Worm (Caenorhabditis elegans) whole organism, L3 larva: ENCODE measurements around the gene C41H7.2.

Source experiments
- ZK546.5 ChIP-seq: sonication (generic microtip); optimal IDR thresholded peaks from 2 replicates; lab custom pipeline; 2017; ENCODE audit warnings: missing biosample characterization, missing genetic modification characterization
- aly-2 ChIP-seq: fragments of 150-350 bp; optimal IDR thresholded peaks from 2 replicates; lab custom pipeline; 2014; ENCODE audit warnings: missing biosample characterization, missing genetic modification characterization
- ama-1 ChIP-seq: fragments of 150-350 bp; optimal IDR thresholded peaks from 2 replicates; lab custom pipeline; 2018
- ceh-16 ChIP-seq: sonication (generic microtip); optimal IDR thresholded peaks from 2 replicates; lab custom pipeline; 2017; ENCODE audit warnings: missing biosample characterization, missing genetic modification characterization
- ceh-9 ChIP-seq: sonication (generic microtip); optimal IDR thresholded peaks from 2 replicates; lab custom pipeline; 2018; ENCODE audit warnings: missing biosample characterization, missing genetic modification characterization
- daf-12 ChIP-seq: fragments of 150-350 bp; optimal IDR thresholded peaks from 2 replicates; lab custom pipeline; 2014; ENCODE audit warnings: missing biosample characterization, missing genetic modification reagents, missing genetic modification characterization
- egl-5 ChIP-seq: fragments of 150-350 bp; optimal IDR thresholded peaks from 2 replicates; lab custom pipeline; 2017; ENCODE audit warnings: missing biosample characterization, missing genetic modification reagents, missing genetic modification characterization, inconsistent platforms
- elt-2 ChIP-seq: sonication (generic microtip); optimal IDR thresholded peaks from 2 replicates; lab custom pipeline; 2016; ENCODE audit warnings: missing genetic modification reagents, mild to moderate bottlenecking, missing genetic modification characterization, missing compliant biosample characterization
- eor-1 ChIP-seq, 2 experiments: fragments of 150-350 bp; optimal IDR thresholded peaks; 2 replicates each; lab custom pipeline; 2014 to 2018; ENCODE audit warnings: missing biosample characterization in 2 of 2, missing genetic modification characterization in 2 of 2
- fkh-10 ChIP-seq: sonication (generic microtip); optimal IDR thresholded peaks from 2 replicates; lab custom pipeline; 2017; ENCODE audit warnings: missing biosample characterization, missing genetic modification reagents, missing genetic modification characterization
- fkh-2 ChIP-seq: fragments of 150-350 bp; optimal IDR thresholded peaks from 2 replicates; lab custom pipeline; 2014; ENCODE audit warnings: missing biosample characterization, missing genetic modification reagents, missing genetic modification characterization
- fos-1 ChIP-seq: fragments of 150-350 bp; optimal IDR thresholded peaks from 2 replicates; lab custom pipeline; 2014; ENCODE audit warnings: missing biosample characterization, missing genetic modification characterization
- hmg-11 ChIP-seq: sonication (generic microtip); optimal IDR thresholded peaks from 2 replicates; lab custom pipeline; 2016; ENCODE audit warnings: missing genetic modification characterization, missing compliant biosample characterization
- lin-39 ChIP-seq: fragments of 150-350 bp; optimal IDR thresholded peaks from 2 replicates; lab custom pipeline; 2018; ENCODE audit warnings: missing biosample characterization, missing genetic modification reagents, missing genetic modification characterization
- mdl-1 ChIP-seq: fragments of 150-350 bp; optimal IDR thresholded peaks from 2 replicates; lab custom pipeline; 2014; ENCODE audit warnings: missing biosample characterization, missing genetic modification characterization
- mml-1 ChIP-seq: fragments of 150-350 bp; sonication (generic microtip); optimal IDR thresholded peaks from 3 replicates; lab custom pipeline; 2014; ENCODE audit warnings: missing biosample characterization, missing genetic modification characterization
- nfya-1 ChIP-seq: sonication (generic microtip); optimal IDR thresholded peaks from 2 replicates; lab custom pipeline; 2017; ENCODE audit warnings: missing genetic modification characterization, mild to moderate bottlenecking, missing compliant biosample characterization, antibody characterized with exemption, moderate library complexity; ENCODE audit not compliant: insufficient read depth
- nhr-11 ChIP-seq: fragments of 150-350 bp; optimal IDR thresholded peaks from 2 replicates; lab custom pipeline; 2014; ENCODE audit warnings: missing biosample characterization, missing genetic modification characterization
- nhr-12 ChIP-seq: fragments of 150-350 bp; optimal IDR thresholded peaks from 2 replicates; lab custom pipeline; 2014; ENCODE audit warnings: missing biosample characterization, missing genetic modification characterization
- nhr-23 ChIP-seq: fragments of 150-350 bp; optimal IDR thresholded peaks from 2 replicates; lab custom pipeline; 2014; ENCODE audit warnings: missing biosample characterization, missing genetic modification reagents, missing genetic modification characterization
- nhr-237 ChIP-seq: fragments of 150-350 bp; optimal IDR thresholded peaks from 2 replicates; lab custom pipeline; 2014; ENCODE audit warnings: missing biosample characterization, missing genetic modification characterization
- nhr-25 ChIP-seq: sonication (generic microtip); optimal IDR thresholded peaks from 2 replicates; lab custom pipeline; 2017; ENCODE audit warnings: missing biosample characterization, missing genetic modification characterization
- nhr-43 ChIP-seq: sonication (generic microtip); optimal IDR thresholded peaks from 2 replicates; lab custom pipeline; 2016; ENCODE audit warnings: mild to moderate bottlenecking, missing genetic modification characterization, missing compliant biosample characterization; ENCODE audit not compliant: poor library complexity, severe bottlenecking
- nhr-67 ChIP-seq: fragments of 150-350 bp; optimal IDR thresholded peaks from 2 replicates; lab custom pipeline; 2014; ENCODE audit warnings: missing biosample characterization, missing genetic modification characterization
- nhr-76 ChIP-seq: fragments of 150-350 bp; sonication (generic microtip); optimal IDR thresholded peaks from 5 replicates; lab custom pipeline; 2014; ENCODE audit warnings: missing biosample characterization, missing genetic modification characterization
- nhr-77 ChIP-seq: fragments of 150-350 bp; optimal IDR thresholded peaks from 2 replicates; lab custom pipeline; 2014; ENCODE audit warnings: missing biosample characterization, missing genetic modification characterization
- pha-4 ChIP-seq: fragments of 150-350 bp; optimal IDR thresholded peaks from 2 replicates; lab custom pipeline; 2014; ENCODE audit warnings: missing biosample characterization, missing genetic modification reagents, missing genetic modification characterization
- pqm-1 ChIP-seq: fragments of 150-350 bp; optimal IDR thresholded peaks from 2 replicates; lab custom pipeline; 2017; ENCODE audit warnings: missing biosample characterization, missing genetic modification characterization, inconsistent platforms
- skn-1 ChIP-seq: fragments of 150-350 bp; optimal IDR thresholded peaks from 2 replicates; lab custom pipeline; 2014; ENCODE audit warnings: missing biosample characterization, missing genetic modification characterization
- snpc-4 ChIP-seq: fragments of 150-350 bp; optimal IDR thresholded peaks from 2 replicates; lab custom pipeline; 2014; ENCODE audit warnings: missing biosample characterization, missing genetic modification characterization
- unc-39 ChIP-seq: sonication (generic microtip); optimal IDR thresholded peaks from 4 replicates; lab custom pipeline; 2017; ENCODE audit warnings: missing biosample characterization, missing genetic modification characterization
- unc-62 ChIP-seq: fragments of 150-350 bp; sonication (generic microtip); optimal IDR thresholded peaks from 4 replicates; lab custom pipeline; 2014; ENCODE audit warnings: missing biosample characterization, missing genetic modification reagents, missing genetic modification characterization
- zag-1 ChIP-seq: fragments of 150-350 bp; optimal IDR thresholded peaks from 2 replicates; lab custom pipeline; 2014; ENCODE audit warnings: missing biosample characterization, missing genetic modification characterization
- ztf-11 ChIP-seq: fragments of 150-350 bp; optimal IDR thresholded peaks from 2 replicates; lab custom pipeline; 2014; ENCODE audit warnings: missing biosample characterization, missing genetic modification characterization
- ztf-4 ChIP-seq: fragments of 150-350 bp; optimal IDR thresholded peaks from 2 replicates; lab custom pipeline; 2014; ENCODE audit warnings: missing biosample characterization, missing genetic modification characterization

C41H7.2 gene

ce11 chrII:3043358-3043757 lies 28.7 kb downstream of the C41H7.2 start, which contains the start of gene B0454.8:
TSS of gene B0454.8 (minus strand) at chrII:3043458.
- TF ChIP-seq egl-5 (tag; lab: Kevin White, UChicago) (no peak), daf-12 (tag; lab: Kevin White, UChicago) (no peak)
- TF ChIP-seq, all 47 proteins: peak for 0

ce11 chrII:3044023-3044422 lies 29.4 kb downstream of the C41H7.2 start, which contains the start of gene sri-29:
TSS of gene sri-29 (plus strand) at chrII:3044323.
- TF ChIP-seq hmg-11 (tag; lab: Kevin White, UChicago), result no peak
- TF ChIP-seq pqm-1 (tag; lab: Kevin White, UChicago), result no peak
- no peak for TF ChIP-seq nhr-237
- TF ChIP-seq elt-2 (tag; lab: Kevin White, UChicago), result no peak
- no peak for TF ChIP-seq ama-1 (lab: Kevin White, UChicago)
- TF ChIP-seq unc-62 (GFP tag; lab: Kevin White, UChicago), result no peak
- no peak for TF ChIP-seq lin-39 (tag; lab: Kevin White, UChicago)
- no peak for TF ChIP-seq pha-4 (tag; lab: Kevin White, UChicago)
- TF ChIP-seq nhr-77 (tag; lab: Kevin White, UChicago), result no peak
- no peak for TF ChIP-seq fos-1 (tag; lab: Kevin White, UChicago)
- TF ChIP-seq nhr-25 (tag; lab: Kevin White, UChicago), result no peak
- no peak for TF ChIP-seq nhr-76 (tag; lab: Kevin White, UChicago)
- TF ChIP-seq snpc-4, result no peak

- TF ChIP-seq fos-1 (tag; lab: Kevin White, UChicago) (no peak), egl-5 (tag; lab: Kevin White, UChicago) (no peak), aly-2 (tag; lab: Kevin White, UChicago) (no peak), unc-62 (GFP tag; lab: Kevin White, UChicago) (no peak), nhr-237 (no peak), nhr-23 (no peak), eor-1 (tag; optimal IDR thresholded peaks at IDR 0.05; lab: Kevin White, UChicago) (no peak), ztf-4 (no peak), hmg-11 (tag; lab: Kevin White, UChicago) (no peak), ceh-9 (tag; lab: Kevin White, UChicago) (no peak), fkh-10 (GFP tag; lab: Kevin White, UChicago) (no peak), nhr-25 (tag; lab: Kevin White, UChicago) (no peak), nhr-67 (tag; lab: Kevin White, UChicago) (no peak), snpc-4 (no peak)
Observed at ce11 chrII:3045422-3045821, 30.8 kb downstream of the C41H7.2 start.

- TF ChIP-seq fkh-10 (GFP tag; lab: Kevin White, UChicago), result no peak
- no peak for TF ChIP-seq nfya-1 (tag; lab: Kevin White, UChicago)
- TF ChIP-seq hmg-11 (tag; lab: Kevin White, UChicago), result no peak
- TF ChIP-seq, all 47 proteins: peak for 0
Observed at ce11 chrII:3045875-3046274, 31.3 kb downstream of the C41H7.2 start, which contains the start of gene sri-30. TSS of gene sri-30 (plus strand) at chrII:3046175.

ce11 chrII:3048378-3048777 lies 33.8 kb downstream of the C41H7.2 start, which contains the start of gene sri-28:
TSS of gene sri-28 (plus strand) at chrII:3048678.
- TF ChIP-seq nhr-11 (no peak), elt-2 (tag; lab: Kevin White, UChicago) (no peak), fkh-10 (GFP tag; lab: Kevin White, UChicago) (no peak), skn-1 (no peak), daf-12 (tag; lab: Kevin White, UChicago) (no peak), nhr-43 (tag; lab: Kevin White, UChicago) (no peak), zag-1 (tag; lab: Kevin White, UChicago) (no peak), ztf-11 (tag; lab: Kevin White, UChicago) (no peak), mml-1 (no peak), mdl-1 (tag; lab: Kevin White, UChicago) (no peak)

ce11 chrII:3048989-3049388 lies 34.4 kb downstream of the C41H7.2 start:
- TF ChIP-seq aly-2 (tag; lab: Kevin White, UChicago), result no peak
- TF ChIP-seq elt-2 (tag; lab: Kevin White, UChicago), result no peak
- TF ChIP-seq nhr-23, result no peak
- no peak for TF ChIP-seq nhr-12 (tag; lab: Kevin White, UChicago)
- no peak for TF ChIP-seq eor-1 (tag; optimal IDR thresholded peaks at IDR 0.05; lab: Kevin White, UChicago)
- no peak for TF ChIP-seq fkh-2 (tag; lab: Kevin White, UChicago)
- TF ChIP-seq ZK546.5, result no peak
- TF ChIP-seq unc-39 (tag; lab: Kevin White, UChicago), result no peak
- no peak for TF ChIP-seq zag-1 (tag; lab: Kevin White, UChicago)
- no peak for TF ChIP-seq ceh-16 (tag; lab: Kevin White, UChicago)
- no peak for TF ChIP-seq ztf-4
